Fruit fly (Drosophila melanogaster): Measurements from ENCODE around the gene CG3434.

The CG3434 gene

DNA sequence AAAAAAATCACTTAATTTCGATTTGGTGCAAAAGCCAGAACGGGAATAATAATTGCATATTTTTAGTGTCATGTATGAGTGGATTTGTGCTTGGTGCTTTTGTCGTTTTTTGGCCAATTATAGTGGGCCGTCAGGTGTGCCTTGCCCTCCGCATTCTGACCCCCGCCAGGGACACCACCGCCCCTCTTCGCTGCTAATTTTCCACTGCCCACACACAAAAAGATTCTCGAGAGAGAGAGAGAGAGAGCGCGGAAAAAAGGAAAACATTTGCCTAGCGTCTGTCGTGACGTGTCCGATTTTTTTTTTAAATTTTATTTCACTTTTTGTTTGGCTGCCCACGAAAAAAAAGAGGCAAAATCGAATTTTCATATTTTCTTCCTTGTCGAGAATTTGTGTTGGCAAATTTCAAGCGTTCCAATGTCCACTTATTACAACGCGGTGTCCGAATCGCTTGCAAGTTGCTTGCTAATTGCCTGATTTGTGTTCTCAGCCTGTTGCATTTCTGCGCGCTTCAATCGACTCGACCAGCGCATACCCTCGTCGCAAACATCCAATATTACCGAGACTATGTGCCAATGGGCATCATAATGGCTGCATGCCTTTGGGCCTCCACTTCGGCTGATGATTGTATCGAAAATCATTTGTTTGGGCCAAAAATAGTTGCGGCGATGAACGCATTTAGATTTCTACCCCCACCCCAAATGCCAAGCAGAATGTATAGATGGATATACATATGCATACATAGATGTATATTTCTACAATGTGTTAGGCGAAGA lies 28.6 kb downstream of the CG3434 start:
- no peak for TF ChIP-seq noc (tag; optimal IDR thresholded peaks at IDR 0.05)

DNA sequence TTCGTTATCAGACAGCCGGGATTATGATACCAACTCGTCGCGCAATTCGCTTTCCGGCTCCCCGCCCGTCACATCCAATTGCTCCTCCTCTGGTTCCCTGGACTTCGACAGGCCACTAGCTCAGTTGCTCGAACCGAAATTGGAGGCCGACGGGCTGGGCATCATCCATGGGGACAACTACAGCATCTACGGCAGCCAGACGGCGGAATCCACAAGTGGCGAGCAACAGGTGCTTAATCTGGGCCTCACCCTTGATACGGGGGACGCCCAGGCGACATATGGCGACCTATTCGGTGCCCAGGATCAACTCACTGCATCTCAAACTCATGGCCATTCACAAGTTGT lies 30.0 kb downstream of the CG3434 start:
- TF ChIP-seq noc (tag; optimal IDR thresholded peaks at IDR 0.05): no peak

DNA sequence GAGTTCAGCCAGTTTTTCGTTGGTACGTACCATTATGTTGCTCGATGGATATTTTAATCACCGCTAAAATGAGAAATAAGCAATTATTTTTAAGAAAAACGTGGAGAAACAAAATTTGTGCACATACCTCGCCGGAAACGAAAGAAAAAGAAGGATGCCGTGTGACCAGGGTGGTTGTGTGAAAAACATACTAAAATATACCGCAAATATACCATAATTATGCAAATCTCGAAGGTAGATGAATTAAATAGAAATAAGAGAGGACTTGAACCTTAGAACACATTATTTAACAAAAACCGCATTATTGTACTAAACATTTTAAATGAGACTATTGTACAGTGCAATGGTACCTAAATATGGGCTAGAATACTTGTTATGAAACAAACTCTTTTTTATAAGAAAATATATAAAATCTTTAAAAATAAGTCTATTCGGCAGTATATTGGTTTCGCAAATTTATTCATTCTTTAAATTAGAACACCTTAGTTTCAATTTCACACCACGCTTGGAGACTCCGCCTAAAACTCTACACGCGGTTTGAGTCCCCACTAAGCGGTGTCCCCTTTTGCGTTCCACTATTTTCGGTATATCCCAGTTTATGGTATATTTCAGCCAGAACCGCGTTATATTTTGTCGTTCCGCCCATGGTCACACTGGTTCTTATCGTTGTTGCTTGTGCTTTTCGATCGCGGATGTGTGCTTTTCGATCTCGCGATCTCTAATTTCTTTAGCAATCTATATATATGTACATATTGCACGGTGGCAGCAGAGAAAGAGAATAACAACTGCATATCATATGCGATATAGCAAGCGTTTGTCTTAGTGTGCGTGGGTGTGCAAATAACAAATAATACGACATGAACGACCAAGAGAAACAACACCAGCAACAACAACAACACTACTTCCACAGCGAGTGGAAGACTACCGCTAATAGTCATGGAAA lies 30.7 kb downstream of the CG3434 start, which contains the start of the genes RpS17 and MTF-1:
TSS of gene RpS17 (minus strand) at position 157 of the 943 bp plus-strand sequence.
TSS of gene MTF-1 (plus strand) at position 648 of the 943 bp plus-strand sequence.
- TF ChIP-seq noc (tag; optimal IDR thresholded peaks at IDR 0.05): peak; percentile 41

DNA sequence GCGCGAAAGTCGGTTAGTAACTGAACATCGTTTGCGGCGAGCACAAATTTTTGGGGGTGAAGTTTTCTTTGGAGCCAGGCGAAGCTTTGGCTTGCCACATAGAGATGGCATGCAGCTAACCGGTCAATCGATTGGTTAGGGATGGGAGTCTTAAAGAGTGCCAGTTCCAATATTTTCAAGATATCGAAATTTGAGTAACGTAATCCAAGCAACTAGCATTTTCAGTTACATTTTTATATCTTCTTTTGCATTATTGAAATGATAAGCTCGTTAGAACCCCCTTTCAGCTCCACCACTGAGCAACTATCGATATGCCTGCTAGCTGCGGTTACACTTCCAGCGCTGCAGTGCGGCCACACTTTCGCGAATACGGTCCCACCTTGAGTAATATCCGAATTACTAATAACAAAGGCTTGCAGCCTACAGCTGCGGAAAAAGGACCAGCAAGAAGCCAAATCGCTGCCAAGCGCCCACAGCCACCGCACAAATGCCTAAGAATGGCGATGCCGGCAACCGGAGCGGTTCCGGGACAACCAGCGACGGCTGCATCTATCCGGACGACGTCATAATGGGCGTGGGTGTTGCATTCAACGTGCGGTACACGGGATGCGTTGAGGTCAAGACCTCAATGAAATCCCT lies 33.8 kb downstream of the CG3434 start, which contains the start of the genes Atat and Shc:
TSS of gene Atat (minus strand) at position 103 of the 639 bp plus-strand sequence.
TSS of gene Shc (plus strand) at position 355 of the 639 bp plus-strand sequence.
- peak; percentile 97 for TF ChIP-seq noc (tag; optimal IDR thresholded peaks at IDR 0.05)

DNA sequence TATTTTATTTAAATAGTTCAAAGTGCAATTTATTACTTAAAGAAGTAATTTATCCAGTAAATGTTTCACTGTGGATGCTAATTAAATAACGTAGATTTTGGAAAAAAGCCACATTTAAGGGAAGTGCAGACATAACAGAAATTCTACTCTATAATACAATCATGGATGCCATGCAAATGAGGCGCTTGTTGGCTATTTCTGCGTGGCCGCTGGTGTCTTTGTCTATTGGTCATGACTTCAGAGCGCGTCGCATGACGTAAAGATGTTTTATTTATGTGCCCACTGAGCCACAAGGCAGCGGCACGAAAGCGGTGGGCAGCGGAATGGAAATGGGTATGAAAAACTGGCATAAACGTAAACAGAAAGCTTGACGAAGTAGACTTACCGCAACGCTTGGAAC lies 34.8 kb downstream of the CG3434 start:
- TF ChIP-seq noc (tag; optimal IDR thresholded peaks at IDR 0.05): no peak

DNA sequence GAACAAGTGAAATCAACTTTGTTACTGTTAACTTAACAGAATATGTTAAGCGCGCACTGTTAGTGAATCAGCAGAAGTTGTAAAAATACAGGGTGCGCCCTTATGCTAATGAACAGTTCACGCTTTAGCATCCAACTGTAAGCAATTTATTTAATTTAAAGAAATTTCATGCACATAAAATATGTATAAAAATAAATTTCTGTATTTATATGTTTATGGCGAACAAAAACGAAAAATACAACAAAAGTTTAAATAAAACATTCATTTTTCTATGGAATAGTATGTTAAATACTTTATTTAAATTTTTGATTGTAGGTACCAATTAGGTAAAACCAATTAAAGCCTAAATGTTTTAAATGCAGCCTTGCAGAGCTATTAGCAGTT lies 36.1 kb downstream of the CG3434 start:
- TF ChIP-seq noc (tag; optimal IDR thresholded peaks at IDR 0.05): no peak

DNA sequence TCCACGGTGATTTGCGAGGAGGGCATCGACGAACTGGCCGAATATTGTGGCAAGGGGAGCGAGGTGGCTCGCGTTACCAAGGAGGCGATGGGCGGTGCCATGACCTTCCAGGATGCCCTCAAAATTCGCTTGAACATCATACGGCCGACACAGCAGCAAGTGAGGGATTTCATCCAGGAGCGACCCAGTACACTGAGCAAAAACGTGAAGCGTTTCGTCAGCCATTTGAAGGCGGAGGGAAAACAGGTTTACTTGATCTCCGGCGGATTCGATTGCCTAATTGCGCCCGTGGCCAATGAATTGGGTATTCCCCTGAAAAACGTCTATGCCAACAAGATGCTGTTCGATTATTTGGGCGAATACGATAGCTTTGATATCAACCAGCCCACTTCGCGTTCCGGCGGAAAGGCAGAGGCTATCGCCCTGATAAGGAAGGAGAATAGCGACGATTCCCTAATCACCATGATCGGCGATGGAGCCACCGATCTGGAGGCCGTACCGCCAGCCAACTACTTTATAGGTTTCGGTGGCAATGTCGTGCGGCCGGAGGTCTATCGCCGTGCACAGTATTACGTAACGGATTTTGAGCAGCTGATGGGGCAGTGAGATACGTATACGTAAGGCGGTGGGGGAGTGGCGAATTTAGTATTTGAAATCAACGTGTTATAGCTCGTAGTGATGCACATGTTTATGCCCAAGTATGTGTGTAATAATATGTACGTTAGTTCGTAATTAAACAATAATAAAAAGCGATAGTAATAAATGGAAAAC lies 36.7 kb downstream of the CG3434 start:
- no peak for TF ChIP-seq noc (tag; optimal IDR thresholded peaks at IDR 0.05)

DNA sequence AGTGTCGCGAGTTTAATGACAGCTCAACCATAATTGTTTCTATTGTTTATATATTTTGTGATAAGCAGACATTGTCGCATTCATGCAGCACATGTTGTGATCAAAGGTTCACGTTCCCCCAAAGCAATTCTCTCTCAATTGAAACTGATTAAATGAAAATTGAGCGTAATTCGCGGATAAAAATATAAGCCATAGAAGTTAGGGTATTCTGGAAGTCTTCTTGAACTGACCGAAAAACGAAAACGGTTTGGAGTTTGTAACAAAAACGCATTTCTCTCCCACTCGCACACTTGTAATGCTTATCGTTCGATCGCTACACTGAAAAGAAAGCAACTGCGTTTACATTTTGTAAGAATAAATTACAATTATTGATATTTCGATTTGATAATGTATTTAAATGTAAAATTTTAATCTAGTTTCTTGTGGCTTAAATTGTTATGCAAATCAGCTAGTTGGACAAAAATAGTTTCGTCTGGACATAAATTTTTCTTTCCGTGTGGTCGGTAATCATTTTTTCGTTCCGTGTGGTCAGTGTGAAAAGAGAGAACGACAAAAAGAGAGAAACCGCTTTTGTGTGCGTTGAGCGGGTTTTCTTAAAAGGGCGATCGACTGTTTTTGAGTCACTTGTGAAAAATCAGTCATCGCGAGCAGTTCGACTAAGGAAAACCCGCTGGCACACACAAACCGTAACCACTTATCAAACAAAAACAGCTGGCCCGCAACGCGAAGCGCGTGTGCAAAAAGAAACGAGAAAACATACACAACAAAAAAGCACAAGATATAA lies 37.8 kb downstream of the CG3434 start, which contains the start of gene aay:
TSS of gene aay (plus strand) at position 618 of the 784 bp plus-strand sequence.
- peak; percentile 97 for TF ChIP-seq noc (tag; optimal IDR thresholded peaks at IDR 0.05)

DNA sequence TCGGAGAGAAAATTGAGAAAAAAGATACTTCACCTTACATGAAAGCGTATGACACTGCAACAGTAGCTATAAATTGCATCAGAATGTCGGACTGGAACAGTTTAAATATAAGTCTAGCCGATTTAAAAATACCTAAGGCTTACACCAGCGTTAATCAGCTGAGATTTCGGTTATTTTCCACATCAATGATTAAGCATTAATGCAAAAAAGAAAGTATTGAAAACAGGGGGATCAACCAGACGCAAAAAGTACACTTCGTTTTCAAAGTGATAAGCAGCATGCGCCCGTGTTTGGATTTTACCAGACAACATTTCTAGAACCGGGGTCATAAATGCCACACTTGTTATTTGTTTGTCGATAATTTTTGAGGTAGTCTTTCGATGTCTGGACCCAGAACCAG lies 38.5 kb downstream of the CG3434 start:
- TF ChIP-seq noc (tag; optimal IDR thresholded peaks at IDR 0.05): peak; percentile 15

DNA sequence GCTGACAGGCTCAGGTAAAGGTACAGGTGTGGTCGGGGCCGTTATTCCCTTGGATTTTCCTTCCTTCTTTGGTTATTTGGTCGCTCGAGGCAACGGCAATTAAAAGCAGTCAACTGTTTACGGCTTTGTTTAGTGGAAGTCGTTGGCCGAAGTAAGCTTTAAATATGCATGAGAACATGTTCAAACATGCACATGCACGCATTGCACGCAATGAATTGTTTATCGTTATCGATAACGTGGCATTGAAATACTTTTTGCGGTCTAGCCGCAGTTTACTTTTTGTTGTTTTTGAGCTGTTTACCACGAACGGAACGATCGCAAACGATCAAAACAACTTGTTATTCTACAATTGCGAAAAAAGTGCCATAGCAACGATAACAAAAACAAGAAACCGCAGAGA lies 39.0 kb downstream of the CG3434 start:
- TF ChIP-seq noc (tag; optimal IDR thresholded peaks at IDR 0.05): no peak

DNA sequence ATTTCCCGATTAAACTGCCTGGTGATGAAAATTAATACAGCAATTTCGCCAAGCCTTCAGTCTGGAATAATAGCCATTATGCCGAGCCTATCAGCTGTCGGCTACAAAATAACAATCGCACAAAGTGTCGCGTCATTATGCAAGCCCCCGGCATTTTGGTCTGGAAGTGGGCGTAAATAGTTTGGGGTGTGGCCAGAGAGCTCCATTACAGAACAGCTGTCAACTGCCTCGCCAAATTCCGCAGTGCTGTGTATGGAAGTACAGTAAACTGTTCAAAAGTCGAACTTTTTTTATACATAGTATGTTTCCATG lies 39.8 kb downstream of the CG3434 start:
- TF ChIP-seq noc (tag; optimal IDR thresholded peaks at IDR 0.05): no peak

DNA sequence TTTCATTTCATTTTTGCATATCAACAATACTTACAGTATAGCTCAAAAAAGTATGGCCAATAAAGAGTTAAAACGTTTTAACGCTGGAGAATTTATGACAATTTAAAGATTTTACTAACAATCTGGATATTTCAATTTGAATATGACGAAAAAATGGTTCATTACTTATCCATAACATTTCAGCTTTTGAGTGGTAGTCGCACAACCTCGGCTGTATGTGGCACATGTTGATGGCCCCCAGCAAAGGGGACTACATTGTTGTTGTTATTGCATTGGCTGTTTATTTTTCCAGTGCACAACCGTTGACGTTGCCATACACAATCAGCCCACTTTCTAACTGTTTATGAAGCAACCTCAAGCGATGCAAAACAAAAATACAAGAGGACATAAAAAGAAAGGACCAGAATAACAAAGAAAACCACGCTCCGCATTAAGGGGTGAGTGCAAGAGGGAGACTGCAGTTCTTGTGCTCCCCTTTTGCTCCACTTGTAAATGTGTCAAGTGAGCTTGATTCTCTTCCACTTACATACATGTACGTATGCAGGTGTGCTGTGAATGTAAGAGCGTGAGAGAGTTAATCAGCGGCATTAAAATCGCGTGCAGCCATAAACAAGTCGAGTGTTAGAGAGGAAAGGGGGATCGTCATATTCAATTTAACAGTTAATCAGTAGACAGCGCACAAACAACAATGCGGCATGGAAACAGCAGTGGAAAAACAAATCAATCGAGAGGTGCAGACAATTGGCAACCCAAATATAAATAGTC lies 40.4 kb downstream of the CG3434 start:
- peak; percentile 26 for TF ChIP-seq noc (tag; optimal IDR thresholded peaks at IDR 0.05)

DNA sequence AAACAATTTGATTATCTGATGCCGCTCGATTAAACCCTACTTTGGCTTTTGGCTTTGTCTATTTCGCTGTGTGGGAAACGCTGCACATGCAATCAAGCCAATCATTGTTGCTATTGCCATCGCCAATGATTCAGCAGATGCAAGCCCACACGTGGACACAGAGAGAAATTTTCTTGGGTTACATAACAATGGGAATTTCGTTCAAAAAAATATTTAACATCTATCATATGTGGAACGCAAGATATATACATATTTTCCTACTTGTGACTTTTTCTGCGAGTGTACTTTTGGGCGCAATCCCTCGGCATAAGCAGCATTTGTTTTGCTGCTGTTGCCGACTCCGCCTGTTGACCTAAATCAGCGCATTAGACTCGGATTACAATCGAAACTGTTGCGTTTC lies 41.3 kb downstream of the CG3434 start:
- TF ChIP-seq noc (tag; optimal IDR thresholded peaks at IDR 0.05): no peak

DNA sequence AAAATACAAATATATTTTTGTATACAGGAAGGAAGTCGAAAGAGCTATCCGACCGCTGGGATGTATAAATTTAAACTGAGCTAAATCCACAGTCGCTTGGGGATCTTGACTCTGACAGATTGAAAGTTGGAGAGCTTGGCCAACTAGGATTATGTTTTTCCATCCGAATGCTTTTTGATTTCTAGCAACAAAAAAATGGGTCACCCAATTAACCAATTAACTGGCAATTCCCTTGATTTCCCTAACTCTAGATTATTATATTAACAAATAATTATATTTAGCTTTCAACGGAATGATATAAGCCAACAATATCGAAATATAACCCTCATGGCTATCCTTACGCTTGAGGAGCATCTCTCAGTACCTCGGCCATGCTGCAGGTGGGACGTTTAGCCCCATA lies 43.3 kb downstream of the CG3434 start, which contains the start of gene CG3982:
TSS of gene CG3982 (minus strand) at position 101 of the 400 bp plus-strand sequence.
- no peak for TF ChIP-seq noc (tag; optimal IDR thresholded peaks at IDR 0.05)
